Fruit fly (Drosophila melanogaster) whole organism, wandering third instar larva: Measurements from ENCODE around the gene Nepl13.

ENCODE experiments used
- Abd-B ChIP-seq: fragments of >200 bp; optimal IDR thresholded peaks from 2 replicates; lab custom pipeline; 2017; ENCODE audit warnings: missing biosample characterization, missing genetic modification characterization
- CG9705 ChIP-seq: fragments of 200-800 bp; sonication (Bioruptor generic); optimal IDR thresholded peaks from 2 replicates; lab custom pipeline; 2018; ENCODE audit warnings: missing biosample characterization, mild to moderate bottlenecking, missing genetic modification characterization
- CrebA ChIP-seq: fragments of 200-800 bp; sonication (Bioruptor generic); optimal IDR thresholded peaks from 2 replicates; lab custom pipeline; 2016; ENCODE audit warnings: missing biosample characterization, mild to moderate bottlenecking, missing genetic modification characterization, borderline replicate concordance
- Dif ChIP-seq: fragments of 200-275, 200-300 bp; sonication (Bioruptor generic); optimal IDR thresholded peaks from 2 replicates; lab custom pipeline; 2018; ENCODE audit warnings: missing biosample characterization, missing genetic modification characterization; ENCODE audit not compliant: partially characterized antibody
- GATAd ChIP-seq: sonication (Bioruptor generic); optimal IDR thresholded peaks from 2 replicates; lab custom pipeline; 2016; ENCODE audit warnings: missing biosample characterization, missing genetic modification characterization
- HLH106 ChIP-seq: fragments of 200-800 bp; optimal IDR thresholded peaks from 3 replicates; lab custom pipeline; 2019; ENCODE audit warnings: missing biosample characterization, mild to moderate bottlenecking, missing genetic modification characterization, moderate library complexity
- Hnf4 ChIP-seq: fragments of 200-800 bp; sonication (Bioruptor generic); optimal IDR thresholded peaks from 2 replicates; lab custom pipeline; 2016; ENCODE audit warnings: missing biosample characterization, mild to moderate bottlenecking, missing genetic modification characterization
- Hr78 ChIP-seq: fragments of >200 bp; optimal IDR thresholded peaks from 2 replicates; lab custom pipeline; 2017; ENCODE audit warnings: missing biosample characterization, missing genetic modification characterization
- Hr83 ChIP-seq: fragments of 200-300 bp; sonication (Bioruptor generic); optimal IDR thresholded peaks from 2 replicates; lab custom pipeline; 2016; ENCODE audit warnings: missing biosample characterization, mild to moderate bottlenecking, missing genetic modification characterization, moderate library complexity; ENCODE audit not compliant: poor library complexity, severe bottlenecking
- Jra ChIP-seq: sonication (Bioruptor generic); optimal IDR thresholded peaks from 2 replicates; lab custom pipeline; 2016; ENCODE audit warnings: missing biosample characterization, missing genetic modification characterization
- Mio ChIP-seq: sonication (Bioruptor generic); optimal IDR thresholded peaks from 2 replicates; lab custom pipeline; 2016; ENCODE audit warnings: missing biosample characterization, missing genetic modification characterization
- Myc ChIP-seq: fragments of >200 bp; optimal IDR thresholded peaks from 2 replicates; lab custom pipeline; 2017
- N ChIP-seq: fragments of >200 bp; optimal IDR thresholded peaks from 2 replicates; lab custom pipeline; 2018; ENCODE audit warnings: missing biosample characterization, missing external identifiers, missing genetic modification characterization
- OdsH ChIP-seq: fragments of 200-800 bp; sonication (Bioruptor generic); optimal IDR thresholded peaks from 2 replicates; lab custom pipeline; 2016; ENCODE audit warnings: missing biosample characterization, mild to moderate bottlenecking, missing genetic modification characterization
- Rel ChIP-seq, 2 experiments: fragments of 200-800 bp; sonication (Bioruptor generic) in 1 of 2; optimal IDR thresholded peaks; 2 replicates in 1 of 2; 3 replicates in 1 of 2; lab custom pipeline; 2016 to 2019; ENCODE audit warnings: mild to moderate bottlenecking in 2 of 2, missing biosample characterization in 2 of 2, missing genetic modification characterization in 2 of 2, moderate library complexity in 1 of 2
- Sp1 ChIP-seq: fragments of 200-800 bp; sonication (Bioruptor generic); optimal IDR thresholded peaks from 3 replicates; lab custom pipeline; 2019; ENCODE audit warnings: missing biosample characterization, mild to moderate bottlenecking, missing genetic modification characterization, moderate library complexity
- Vsx2 ChIP-seq: fragments of 200-300, 225-300 bp; sonication (Bioruptor generic); optimal IDR thresholded peaks from 2 replicates; lab custom pipeline; 2018; ENCODE audit warnings: missing biosample characterization, missing genetic modification characterization; ENCODE audit not compliant: partially characterized antibody
- br ChIP-seq: fragments of 200-800 bp; sonication (Bioruptor generic); optimal IDR thresholded peaks from 2 replicates; lab custom pipeline; 2016; ENCODE audit warnings: missing biosample characterization, missing genetic modification characterization
- brk ChIP-seq: fragments of 200-800 bp; sonication (Bioruptor generic); optimal IDR thresholded peaks from 2 replicates; lab custom pipeline; 2016; ENCODE audit warnings: missing biosample characterization, mild to moderate bottlenecking, missing genetic modification characterization
- dmrt93B ChIP-seq: fragments of 200-800 bp; sonication (Bioruptor generic); optimal IDR thresholded peaks from 2 replicates; lab custom pipeline; 2018; ENCODE audit warnings: missing biosample characterization, mild to moderate bottlenecking, missing genetic modification characterization
- dsf ChIP-seq: sonication (Bioruptor generic); optimal IDR thresholded peaks from 2 replicates; lab custom pipeline; 2016; ENCODE audit warnings: missing biosample characterization, missing genetic modification characterization, borderline replicate concordance
- ey ChIP-seq: fragments of 200-800 bp; sonication (Bioruptor generic); optimal IDR thresholded peaks from 2 replicates; lab custom pipeline; 2016; ENCODE audit warnings: missing biosample characterization, missing genetic modification characterization
- fru ChIP-seq: fragments of 200-800 bp; sonication (Bioruptor generic); optimal IDR thresholded peaks from 3 replicates; lab custom pipeline; 2016; ENCODE audit warnings: missing biosample characterization, mild to moderate bottlenecking, missing genetic modification characterization
- h ChIP-seq: fragments of 200-800 bp; sonication (Bioruptor generic); optimal IDR thresholded peaks from 3 replicates; lab custom pipeline; 2016; ENCODE audit warnings: missing biosample characterization, mild to moderate bottlenecking, missing genetic modification characterization
- jim ChIP-seq: fragments of 175-275, 200-325 bp; sonication (Bioruptor generic); optimal IDR thresholded peaks from 2 replicates; lab custom pipeline; 2016; ENCODE audit warnings: missing biosample characterization, mild to moderate bottlenecking, missing genetic modification characterization
- pan ChIP-seq: fragments of >200 bp; optimal IDR thresholded peaks from 2 replicates; lab custom pipeline; 2017
- psq ChIP-seq: fragments of 200-800 bp; sonication (Bioruptor generic); optimal IDR thresholded peaks from 3 replicates; lab custom pipeline; 2017; ENCODE audit warnings: missing biosample characterization, mild to moderate bottlenecking, missing genetic modification characterization, moderate library complexity
- rgr ChIP-seq: fragments of 200-800 bp; sonication (Bioruptor generic); optimal IDR thresholded peaks from 3 replicates; lab custom pipeline; 2016; ENCODE audit warnings: missing biosample characterization, mild to moderate bottlenecking, missing genetic modification characterization
- sage ChIP-seq: fragments of 200-800 bp; sonication (Bioruptor generic); optimal IDR thresholded peaks from 2 replicates; lab custom pipeline; 2016; ENCODE audit warnings: missing biosample characterization, mild to moderate bottlenecking, missing genetic modification characterization
- woc ChIP-seq: sonication (Bioruptor generic); optimal IDR thresholded peaks from 2 replicates; lab custom pipeline; 2016; ENCODE audit warnings: missing biosample characterization, mild to moderate bottlenecking, missing genetic modification characterization

Nepl13 gene

DNA sequence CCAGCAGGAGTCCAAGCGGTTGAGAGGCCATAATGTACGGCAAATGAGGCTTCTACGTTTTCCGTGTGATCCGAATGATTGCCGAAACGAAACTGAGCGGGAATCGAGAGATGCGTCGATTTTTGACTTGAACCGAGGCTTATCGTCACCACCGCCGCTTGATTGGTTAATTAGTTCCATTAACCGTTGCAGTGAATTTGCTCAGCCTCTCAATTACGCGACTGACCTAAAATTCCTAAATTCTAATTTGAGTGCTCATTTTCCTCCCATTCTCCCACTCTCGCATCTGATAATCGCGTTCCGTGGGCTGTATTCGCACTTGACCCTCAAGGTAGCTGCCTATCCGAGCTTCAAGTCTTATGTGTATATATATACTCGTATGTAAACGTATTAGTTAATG, 5.2 kb upstream of the Nepl13 start, which contains the start of gene Nepl15:
Nepl15 (minus strand) TSS at position 101 of the 400 bp plus-strand sequence.
- no peak for TF ChIP-seq Hr83 (GFP tag; lab: Kevin White, UChicago)
- TF ChIP-seq HLH106 (tag; lab: Kevin White, UChicago), result no peak
- TF ChIP-seq Abd-B (GFP tag; lab: Kevin White, UChicago), result no peak
- TF ChIP-seq GATAd (GFP tag; lab: Kevin White, UChicago), result no peak
- TF ChIP-seq psq (GFP tag; lab: Kevin White, UChicago), result no peak
- TF ChIP-seq Sp1 (GFP tag; lab: Kevin White, UChicago), result no peak
- no peak for TF ChIP-seq Dif (GFP tag; lab: Kevin White, UChicago)
- TF ChIP-seq N (GFP tag; lab: Kevin White, UChicago), result no peak
- no peak for TF ChIP-seq sage (GFP tag; lab: Kevin White, UChicago)
- no peak for TF ChIP-seq dsf (GFP tag; lab: Kevin White, UChicago)
- no peak for TF ChIP-seq h (GFP tag; lab: Kevin White, UChicago)
- TF ChIP-seq brk (GFP tag; lab: Kevin White, UChicago), result no peak
- TF ChIP-seq jim (GFP tag; lab: Kevin White, UChicago), result no peak
- TF ChIP-seq Myc (lab: Kevin White, UChicago), result no peak
- TF ChIP-seq rgr (GFP tag; lab: Kevin White, UChicago), result no peak
- TF ChIP-seq Jra (GFP tag; lab: Kevin White, UChicago), result no peak

DNA sequence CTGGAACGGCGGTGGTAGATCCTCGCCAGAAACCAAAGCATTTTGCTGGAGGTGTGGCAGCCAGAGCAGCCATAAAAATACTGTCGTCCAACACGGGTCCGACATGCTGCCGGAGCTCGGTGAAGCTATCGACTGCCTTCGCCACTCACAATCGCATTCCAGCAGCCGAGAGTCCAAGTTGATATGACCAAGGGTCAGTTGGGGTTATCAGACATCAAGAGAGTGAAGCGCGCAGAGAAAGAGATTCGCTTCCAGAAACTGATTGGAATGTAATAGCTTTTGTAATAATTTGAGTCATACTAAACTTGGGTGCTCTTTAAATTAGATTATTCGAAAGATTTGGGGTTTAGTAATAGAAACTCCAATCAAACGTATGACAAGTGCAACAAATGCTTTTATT, 2.7 kb upstream of the Nepl13 start, which contains the start of gene Nepl14:
Nepl14 (minus strand) TSS at position 125 of the 400 bp plus-strand sequence.
- no peak for TF ChIP-seq Mio (GFP tag; lab: Kevin White, UChicago)

DNA sequence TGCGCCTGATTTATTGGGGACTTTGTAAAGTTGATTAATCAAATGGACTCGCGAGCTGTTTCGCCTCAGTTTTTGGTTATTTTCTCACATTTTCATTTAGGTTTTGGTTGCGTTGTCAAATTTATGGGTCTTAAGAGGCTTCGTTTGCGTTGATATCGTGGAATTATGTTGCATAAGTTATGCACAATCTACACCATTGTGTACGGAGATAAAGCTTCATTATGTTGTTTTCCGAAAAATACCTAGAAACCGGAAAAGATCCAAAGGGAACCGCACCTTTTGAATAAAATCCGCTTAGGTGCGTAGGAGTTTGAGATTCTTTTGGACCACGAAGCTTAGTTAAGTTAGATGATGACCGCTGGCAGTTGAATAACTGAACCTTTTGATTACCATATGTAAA, 3.8 kb downstream of the Nepl13 start:
- TF ChIP-seq brk (GFP tag; lab: Kevin White, UChicago) (no peak), Hr78 (no peak), CG9705 (GFP tag; lab: Kevin White, UChicago) (no peak), Hnf4 (GFP tag; lab: Kevin White, UChicago) (no peak), Myc (lab: Kevin White, UChicago) (no peak), rgr (GFP tag; lab: Kevin White, UChicago) (no peak), CrebA (GFP tag; lab: Kevin White, UChicago) (no peak), N (GFP tag; lab: Kevin White, UChicago) (no peak), fru (GFP tag; lab: Kevin White, UChicago) (no peak), Mio (GFP tag; lab: Kevin White, UChicago) (no peak), Vsx2 (no peak), Sp1 (GFP tag; lab: Kevin White, UChicago) (no peak), h (GFP tag; lab: Kevin White, UChicago) (no peak), Rel (GFP tag; optimal IDR thresholded peaks at IDR 0.05; lab: Kevin White, UChicago) (no peak), Rel (tag; optimal IDR thresholded peaks at IDR 0.05; lab: Kevin White, UChicago) (no peak), pan (lab: Kevin White, UChicago) (no peak), OdsH (GFP tag; lab: Kevin White, UChicago) (no peak), dmrt93B (GFP tag; lab: Kevin White, UChicago) (no peak), psq (GFP tag; lab: Kevin White, UChicago) (no peak), Jra (GFP tag; lab: Kevin White, UChicago) (no peak), woc (no peak)
- TF ChIP-seq, all 38 proteins: peak for 0

DNA sequence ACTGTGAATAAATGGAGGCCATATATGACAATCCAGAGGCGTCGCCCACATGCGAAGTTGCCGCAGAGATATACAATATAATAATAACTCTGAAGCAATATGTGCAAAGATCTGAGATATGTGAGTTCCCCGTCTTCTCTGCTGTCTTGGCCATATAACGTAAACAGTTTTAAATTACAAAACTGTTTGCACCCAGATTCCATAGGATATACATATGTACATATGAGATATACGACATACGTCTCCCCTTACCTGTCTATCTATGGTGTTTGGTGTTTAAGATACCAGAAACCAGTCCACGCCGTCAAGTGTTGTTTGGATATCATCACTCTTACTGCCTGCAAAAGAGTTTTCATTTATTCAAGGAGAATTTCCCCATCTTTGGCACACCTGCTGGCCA, 4.6 kb downstream of the Nepl13 start:
- TF ChIP-seq br (GFP tag; lab: Kevin White, UChicago), result no peak
- no peak for TF ChIP-seq Mio (GFP tag; lab: Kevin White, UChicago)
- no peak for TF ChIP-seq dmrt93B (GFP tag; lab: Kevin White, UChicago)
- no peak for TF ChIP-seq HLH106 (tag; lab: Kevin White, UChicago)
- no peak for TF ChIP-seq ey (GFP tag; lab: Kevin White, UChicago)
- no peak for TF ChIP-seq Rel (GFP tag; optimal IDR thresholded peaks at IDR 0.05; lab: Kevin White, UChicago)
- peak; percentile 51 for TF ChIP-seq Rel (tag; optimal IDR thresholded peaks at IDR 0.05; lab: Kevin White, UChicago)
